Worm (Caenorhabditis elegans) whole organism, late embryonic: ENCODE measurements around the gene lin-31.

Source experiments
- C38D4.7 ChIP-seq: fragments of 200-800 bp; sonication (Bioruptor generic); optimal IDR thresholded peaks from 2 replicates; lab custom pipeline; 2018; ENCODE audit warnings: mild to moderate bottlenecking, missing genetic modification characterization, moderate library complexity, missing compliant biosample characterization
- ceh-48 ChIP-seq: sonication (generic microtip); optimal IDR thresholded peaks from 2 replicates; lab custom pipeline; 2016; ENCODE audit warnings: missing genetic modification characterization, inconsistent platforms, missing compliant biosample characterization
- dve-1 ChIP-seq: sonication (generic microtip); optimal IDR thresholded peaks from 2 replicates; lab custom pipeline; 2017; ENCODE audit warnings: antibody characterized with exemption, mild to moderate bottlenecking, missing genetic modification characterization, missing compliant biosample characterization
- elt-4 ChIP-seq: sonication (generic microtip); optimal IDR thresholded peaks from 2 replicates; lab custom pipeline; 2016; ENCODE audit warnings: missing genetic modification characterization, missing compliant biosample characterization
- ets-4 ChIP-seq: sonication (generic microtip); optimal IDR thresholded peaks from 2 replicates; lab custom pipeline; 2016; ENCODE audit warnings: missing genetic modification characterization, missing compliant biosample characterization
- fax-1 ChIP-seq: sonication (generic microtip); optimal IDR thresholded peaks from 2 replicates; lab custom pipeline; 2016; ENCODE audit warnings: missing genotype, missing genetic modification characterization, missing compliant biosample characterization
- hlh-30 ChIP-seq: sonication (generic microtip); optimal IDR thresholded peaks from 2 replicates; lab custom pipeline; 2017; ENCODE audit warnings: antibody characterized with exemption, missing genetic modification characterization, missing compliant biosample characterization; ENCODE audit not compliant: insufficient read depth
- lin-11 ChIP-seq: fragments of 200-800 bp; sonication (Bioruptor generic); optimal IDR thresholded peaks from 2 replicates; lab custom pipeline; 2018; ENCODE audit warnings: mild to moderate bottlenecking, missing genetic modification characterization, missing compliant biosample characterization
- npax-4 ChIP-seq: sonication (generic microtip); optimal IDR thresholded peaks from 2 replicates; lab custom pipeline; 2016; ENCODE audit warnings: missing genetic modification characterization, missing compliant biosample characterization
- pha-4 ChIP-seq: fragments of 150-350 bp; optimal IDR thresholded peaks from 2 replicates; lab custom pipeline; 2018; ENCODE audit warnings: missing biosample characterization, missing genetic modification reagents, missing genetic modification characterization
- unc-55 ChIP-seq: sonication (generic microtip); optimal IDR thresholded peaks from 2 replicates; lab custom pipeline; 2017; ENCODE audit warnings: missing biosample characterization, missing genetic modification reagents, missing genetic modification characterization

ce11 chrII:4018617-4019016, 36.3 kb downstream of the lin-31 start, which contains the start of gene K07D4.6:
- TF ChIP-seq npax-4 (tag; lab: Kevin White, UChicago) (no peak), unc-55 (GFP tag; lab: Kevin White, UChicago) (no peak), fax-1 (tag; lab: Kevin White, UChicago) (no peak), elt-4 (tag; lab: Kevin White, UChicago) (no peak), pha-4 (tag; lab: Kevin White, UChicago) (no peak), dve-1 (tag; lab: Kevin White, UChicago) (no peak), hlh-30 (tag; lab: Kevin White, UChicago) (no peak), lin-11 (tag; lab: Kevin White, UChicago) (no peak), C38D4.7 (GFP tag; lab: Kevin White, UChicago) (no peak), ceh-48 (no peak), ets-4 (tag; lab: Kevin White, UChicago) (no peak)
